Worm (Caenorhabditis elegans): ENCODE data around the gene C47E8.11.

The C47E8.11 gene

ce11 chrV:14719491-14719890 lies 31.1 kb downstream of the C47E8.11 start, which contains the start of gene R08A2.1:
R08A2.1 (minus strand) TSS chrV:14719591.
- no peak for TF ChIP-seq med-1 (GFP tag; optimal IDR thresholded peaks at IDR 0.05; ENCODE audit: insufficient read depth)
- TF ChIP-seq klf-2 (GFP tag; conservative IDR thresholded peaks at IDR 0.05), result no peak
- no peak for TF ChIP-seq ztf-29 (GFP tag; IDR thresholded peaks at IDR 0.05)
- no peak for TF ChIP-seq flt-1 (GFP tag; IDR thresholded peaks at IDR 0.05)

ce11 chrV:14723020-14723419 lies 34.6 kb downstream of the C47E8.11 start, which contains the start of gene R08A2.7:
R08A2.7 (plus strand) TSS chrV:14723320.
- TF ChIP-seq ztf-23 (GFP tag; IDR thresholded peaks at IDR 0.05) (no peak), T22C8.4 (GFP tag; IDR thresholded peaks at IDR 0.05) (no peak), flt-1 (GFP tag; IDR thresholded peaks at IDR 0.05) (no peak), ref-1 (GFP tag; conservative IDR thresholded peaks at IDR 0.05) (no peak), klf-2 (GFP tag; conservative IDR thresholded peaks at IDR 0.05) (no peak), med-1 (GFP tag; optimal IDR thresholded peaks at IDR 0.05; ENCODE audit: insufficient read depth) (no peak), cog-1 (tag; optimal IDR thresholded peaks at IDR 0.05) (no peak), tab-1 (GFP tag; IDR thresholded peaks at IDR 0.05) (no peak), ztf-29 (GFP tag; IDR thresholded peaks at IDR 0.05) (no peak)

DNA sequence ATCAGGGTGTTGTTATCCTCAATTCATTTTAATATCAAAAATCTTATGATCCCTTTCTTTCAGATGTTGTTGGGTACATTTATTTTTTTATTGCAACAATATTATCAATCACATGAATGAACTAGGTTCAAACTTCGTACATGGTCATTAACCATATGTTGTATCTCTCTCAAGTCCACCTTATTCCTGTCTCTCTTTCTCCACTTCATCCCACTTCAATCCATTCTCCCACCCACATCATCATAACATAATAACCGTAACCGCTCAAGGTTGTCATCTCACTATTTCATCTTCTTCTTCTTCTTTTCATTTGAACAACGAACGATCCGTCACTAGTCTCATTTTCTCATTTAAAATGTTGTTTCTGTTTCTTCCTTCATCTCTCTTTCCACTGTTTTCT lies 37.0 kb downstream of the C47E8.11 start:
- TF ChIP-seq ztf-29 (GFP tag; IDR thresholded peaks at IDR 0.05), result no peak
- TF ChIP-seq tab-1 (GFP tag; IDR thresholded peaks at IDR 0.05), result no peak
- no peak for TF ChIP-seq cog-1 (tag; optimal IDR thresholded peaks at IDR 0.05)
- no peak for TF ChIP-seq ref-1 (GFP tag; conservative IDR thresholded peaks at IDR 0.05)
- TF ChIP-seq med-1 (GFP tag; optimal IDR thresholded peaks at IDR 0.05; ENCODE audit: insufficient read depth), result no peak
- no peak for TF ChIP-seq flt-1 (GFP tag; IDR thresholded peaks at IDR 0.05)
- TF ChIP-seq T22C8.4 (GFP tag; IDR thresholded peaks at IDR 0.05), result no peak
- TF ChIP-seq klf-2 (GFP tag; conservative IDR thresholded peaks at IDR 0.05), result no peak

- TF ChIP-seq cog-1 (tag; optimal IDR thresholded peaks at IDR 0.05) (no peak), ref-1 (GFP tag; conservative IDR thresholded peaks at IDR 0.05) (no peak), tab-1 (GFP tag; IDR thresholded peaks at IDR 0.05) (no peak), T22C8.4 (GFP tag; IDR thresholded peaks at IDR 0.05) (no peak), flt-1 (GFP tag; IDR thresholded peaks at IDR 0.05) (no peak), klf-2 (GFP tag; conservative IDR thresholded peaks at IDR 0.05) (no peak), ztf-29 (GFP tag; IDR thresholded peaks at IDR 0.05) (no peak), ztf-23 (GFP tag; IDR thresholded peaks at IDR 0.05) (no peak)
Measured at ce11 chrV:14726596-14726995, 38.2 kb downstream of the C47E8.11 start, which contains the start of gene Y50E8A.1. Y50E8A.1 (plus strand) TSS chrV:14726896.

DNA sequence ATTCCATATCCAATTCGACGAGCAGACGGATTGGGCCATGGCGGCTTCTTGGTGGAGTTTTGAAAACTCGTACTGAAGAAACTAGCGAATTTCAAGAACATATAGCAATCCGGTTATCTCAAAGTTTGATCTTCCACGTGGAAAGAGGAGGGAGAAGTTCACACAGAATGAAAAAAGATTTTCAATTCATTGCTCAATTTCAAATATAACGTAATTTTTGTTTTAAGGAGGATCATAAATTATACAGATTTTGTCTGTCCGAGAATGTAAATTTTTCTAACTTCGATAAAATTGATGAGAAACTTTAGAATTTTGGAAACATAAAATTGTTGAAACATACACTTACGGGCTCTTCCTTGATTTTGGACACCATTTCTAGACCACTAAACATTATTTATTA lies 40.3 kb downstream of the C47E8.11 start, which contains the start of gene Y50E8A.2:
Gene Y50E8A.2 (minus strand): TSS at position 101 of the 400 bp plus-strand sequence.
- no peak for TF ChIP-seq ztf-23 (GFP tag; IDR thresholded peaks at IDR 0.05)
- TF ChIP-seq med-1 (GFP tag; optimal IDR thresholded peaks at IDR 0.05; ENCODE audit: insufficient read depth), result no peak
- no peak for TF ChIP-seq cog-1 (tag; optimal IDR thresholded peaks at IDR 0.05)
- TF ChIP-seq klf-2 (GFP tag; conservative IDR thresholded peaks at IDR 0.05), result no peak

ce11 chrV:14729343-14729742 lies 40.9 kb downstream of the C47E8.11 start, which contains the start of gene oig-3:
oig-3 (plus strand) TSS chrV:14729643.
- TF ChIP-seq ztf-29 (GFP tag; IDR thresholded peaks at IDR 0.05) (no peak), ztf-23 (GFP tag; IDR thresholded peaks at IDR 0.05) (no peak), cog-1 (tag; optimal IDR thresholded peaks at IDR 0.05) (no peak), klf-2 (GFP tag; conservative IDR thresholded peaks at IDR 0.05) (no peak), ref-1 (GFP tag; conservative IDR thresholded peaks at IDR 0.05) (no peak), T22C8.4 (GFP tag; IDR thresholded peaks at IDR 0.05) (no peak), med-1 (GFP tag; optimal IDR thresholded peaks at IDR 0.05; ENCODE audit: insufficient read depth) (no peak), flt-1 (GFP tag; IDR thresholded peaks at IDR 0.05) (no peak), tab-1 (GFP tag; IDR thresholded peaks at IDR 0.05) (no peak)

- TF ChIP-seq T22C8.4 (GFP tag; IDR thresholded peaks at IDR 0.05), result no peak
- TF ChIP-seq cog-1 (tag; optimal IDR thresholded peaks at IDR 0.05), result no peak
- no peak for TF ChIP-seq klf-2 (GFP tag; conservative IDR thresholded peaks at IDR 0.05)
Measured at ce11 chrV:14734187-14734765, 45.9 kb downstream of the C47E8.11 start, which contains the start of gene unc-61. unc-61 (minus strand) TSS chrV:14734237.

- TF ChIP-seq med-1 (GFP tag; optimal IDR thresholded peaks at IDR 0.05; ENCODE audit: insufficient read depth) (no peak), T22C8.4 (GFP tag; IDR thresholded peaks at IDR 0.05) (no peak), tab-1 (GFP tag; IDR thresholded peaks at IDR 0.05) (no peak), klf-2 (GFP tag; conservative IDR thresholded peaks at IDR 0.05) (no peak), flt-1 (GFP tag; IDR thresholded peaks at IDR 0.05) (no peak), ztf-23 (GFP tag; IDR thresholded peaks at IDR 0.05) (no peak), ztf-29 (GFP tag; IDR thresholded peaks at IDR 0.05) (no peak), ref-1 (GFP tag; conservative IDR thresholded peaks at IDR 0.05) (no peak)
Measured at ce11 chrV:14736851-14737250, 48.4 kb downstream of the C47E8.11 start, which contains the start of gene Y50E8A.5. Y50E8A.5 (minus strand) TSS chrV:14736951.
